Fruit fly (Drosophila melanogaster) whole organism, embryonic: ENCODE results near the gene Drice.

Experiments used
- Adf1 ChIP-seq: fragments of 200-800 bp; sonication (Bioruptor generic); IDR thresholded peaks from 2 replicates; pipeline ENCODE4 v1.3.6; 2022; ENCODE audit warnings: missing biosample characterization, missing genetic modification characterization
- Asciz ChIP-seq: fragments of 200-800 bp; sonication (Bioruptor generic); optimal IDR thresholded peaks from 2 replicates; lab custom pipeline; 2017; ENCODE audit warnings: missing biosample characterization, mild to moderate bottlenecking, missing genetic modification characterization, missing genetic modification reagents
- Atf-2 ChIP-seq: fragments of 200-800 bp; sonication (Bioruptor generic); optimal IDR thresholded peaks from 2 replicates; lab custom pipeline; 2016; ENCODE audit warnings: missing biosample characterization, missing genetic modification characterization
- CG14014 ChIP-seq: fragments of 200-800 bp; sonication (Bioruptor generic); IDR thresholded peaks from 2 replicates; pipeline ENCODE4 v1.3.6; 2022; ENCODE audit warnings: missing biosample characterization, missing genetic modification characterization
- CG17361 ChIP-seq: fragments of 200-800 bp; sonication (Bioruptor generic); IDR thresholded peaks from 3 replicates; pipeline ENCODE4 v1.3.6; 2022; ENCODE audit warnings: missing biosample characterization, missing genetic modification characterization
- CG18764 ChIP-seq: fragments of 200-800 bp; sonication (Bioruptor generic); optimal IDR thresholded peaks from 3 replicates; lab custom pipeline; 2016; ENCODE audit warnings: missing biosample characterization, missing genetic modification characterization
- CG2889 ChIP-seq: fragments of 200-800 bp; sonication (Bioruptor generic); IDR thresholded peaks from 3 replicates; pipeline ENCODE4 v1.3.6; 2022; ENCODE audit warnings: missing biosample characterization, missing genetic modification characterization
- CG32532 ChIP-seq: fragments of 200-800 bp; sonication (Bioruptor generic); IDR thresholded peaks from 2 replicates; pipeline ENCODE4 v1.3.6; 2022; ENCODE audit warnings: missing biosample characterization, missing genetic modification characterization
- CG33213 ChIP-seq: fragments of 200-800 bp; sonication (Bioruptor generic); optimal IDR thresholded peaks from 3 replicates; lab custom pipeline; 2016; ENCODE audit warnings: missing biosample characterization, missing genetic modification characterization
- CG7372 ChIP-seq: fragments of 200-800 bp; sonication (Bioruptor generic); IDR thresholded peaks from 2 replicates; pipeline ENCODE4 v1.3.6; 2022; ENCODE audit warnings: missing biosample characterization, missing genetic modification characterization
- CG8290 ChIP-seq, 3 experiments: fragments of 200-800 bp; sonication (Bioruptor generic); optimal IDR thresholded peaks; 2 replicates each; lab custom pipeline; 2016 to 2019; ENCODE audit warnings: missing biosample characterization in 3 of 3, missing genetic modification characterization in 3 of 3, mild to moderate bottlenecking in 2 of 3, moderate library complexity in 1 of 3
- CG8359 ChIP-seq: fragments of 200-800 bp; sonication (Bioruptor generic); optimal IDR thresholded peaks from 2 replicates; lab custom pipeline; 2017; ENCODE audit warnings: missing biosample characterization, mild to moderate bottlenecking, missing genetic modification characterization, borderline replicate concordance
- CG8944 ChIP-seq: fragments of 200-800 bp; sonication (Bioruptor generic); optimal IDR thresholded peaks from 3 replicates; lab custom pipeline; 2016; ENCODE audit warnings: missing biosample characterization, missing genetic modification characterization
- D ChIP-seq, 2 experiments: fragments of 200-800 bp in 1 of 2; fragments of >200 bp in 1 of 2; sonication (Bioruptor generic) in 1 of 2; optimal IDR thresholded peaks; 2 replicates in 1 of 2; 3 replicates in 1 of 2; lab custom pipeline; 2017; ENCODE audit warnings: mild to moderate bottlenecking in 1 of 2, missing biosample characterization in 1 of 2, missing genetic modification characterization in 1 of 2, missing genetic modification reagents in 1 of 2
- E2f1 ChIP-seq: fragments of 200-800 bp; sonication (Bioruptor generic); IDR thresholded peaks from 2 replicates; pipeline ENCODE4 v1.3.6; 2022; ENCODE audit warnings: missing biosample characterization, missing genetic modification characterization
- Elba2 ChIP-seq: fragments of 200-800 bp; sonication (Bioruptor generic); optimal IDR thresholded peaks from 3 replicates; lab custom pipeline; 2016; ENCODE audit warnings: missing biosample characterization, missing genetic modification characterization
- Ets65A ChIP-seq: fragments of 200-800 bp; sonication (Bioruptor generic); peaks from one replicate; lab custom pipeline; 2016; ENCODE audit warnings: missing biosample characterization, missing genetic modification characterization
- GATAe ChIP-seq: fragments of 200-800 bp; sonication (Bioruptor generic); conservative IDR thresholded peaks from 2 replicates; pipeline ENCODE4 v1.3.6; 2022; ENCODE audit warnings: missing biosample characterization, missing genetic modification characterization
- Hmx ChIP-seq: fragments of 200-800 bp; sonication (Bioruptor generic); optimal IDR thresholded peaks from 2 replicates; lab custom pipeline; 2016; ENCODE audit warnings: missing biosample characterization, missing genetic modification characterization
- Myb ChIP-seq: fragments of 200-800 bp; sonication (Bioruptor generic); optimal IDR thresholded peaks from 2 replicates; lab custom pipeline; 2016; ENCODE audit warnings: missing biosample characterization, missing genetic modification characterization
- NFAT ChIP-seq: fragments of 200-800 bp; sonication (Bioruptor generic); IDR thresholded peaks from 2 replicates; pipeline ENCODE4 v1.3.6; 2022; ENCODE audit warnings: missing biosample characterization, missing genetic modification characterization
- NfI ChIP-seq: fragments of 200-800 bp; sonication (Bioruptor generic); optimal IDR thresholded peaks from 3 replicates; lab custom pipeline; 2018; ENCODE audit warnings: missing biosample characterization, mild to moderate bottlenecking, missing genetic modification characterization, moderate library complexity
- PHDP ChIP-seq: fragments of 200-800 bp; sonication (Bioruptor generic); optimal IDR thresholded peaks from 3 replicates; lab custom pipeline; 2018; ENCODE audit warnings: missing biosample characterization, mild to moderate bottlenecking, missing genetic modification characterization, moderate library complexity
- Rfx ChIP-seq: fragments of 200-800 bp; sonication (Bioruptor generic); IDR thresholded peaks from 2 replicates; pipeline ENCODE4 v1.3.6; 2022; ENCODE audit warnings: missing biosample characterization, missing genetic modification characterization
- abd-A ChIP-seq: fragments of 200-800 bp; sonication (Bioruptor generic); optimal IDR thresholded peaks from 3 replicates; lab custom pipeline; 2019; ENCODE audit warnings: missing biosample characterization, mild to moderate bottlenecking, missing genetic modification characterization, moderate library complexity
- ap ChIP-seq: fragments of 200-800 bp; sonication (Bioruptor generic); IDR thresholded peaks from 2 replicates; pipeline ENCODE4 v1.3.6; 2022; ENCODE audit warnings: missing biosample characterization, missing genetic modification characterization
- caup ChIP-seq: fragments of 200-800 bp; sonication (Bioruptor generic); optimal IDR thresholded peaks from 3 replicates; lab custom pipeline; 2017; ENCODE audit warnings: missing biosample characterization, mild to moderate bottlenecking, missing genetic modification characterization, moderate library complexity; ENCODE audit not compliant: severe bottlenecking
- chm ChIP-seq: fragments of 200-800 bp; sonication (Bioruptor generic); IDR thresholded peaks from 2 replicates; pipeline ENCODE4 v1.3.6; 2022; ENCODE audit warnings: missing biosample characterization, missing genetic modification characterization
- crol ChIP-seq: fragments of 200-800 bp; sonication (Bioruptor generic); IDR thresholded peaks from 2 replicates; pipeline ENCODE4 v1.3.6; 2022; ENCODE audit warnings: missing biosample characterization, missing genetic modification characterization
- disco-r ChIP-seq: fragments of 200-800 bp; sonication (Bioruptor generic); optimal IDR thresholded peaks from 2 replicates; lab custom pipeline; 2016; ENCODE audit warnings: missing biosample characterization, missing genetic modification characterization
- dpn ChIP-seq, 2 experiments: fragments of 200-800 bp; sonication (Bioruptor generic); optimal IDR thresholded peaks; 3 replicates each; lab custom pipeline; 2016; ENCODE audit warnings: missing biosample characterization in 2 of 2, missing genetic modification characterization in 2 of 2
- grau ChIP-seq: fragments of 200-800 bp; optimal IDR thresholded peaks from 3 replicates; lab custom pipeline; 2019; ENCODE audit warnings: missing biosample characterization, mild to moderate bottlenecking, missing genetic modification characterization, moderate library complexity
- jing ChIP-seq: fragments of 200-800 bp; sonication (Bioruptor generic); optimal IDR thresholded peaks from 2 replicates; lab custom pipeline; 2018; ENCODE audit warnings: missing biosample characterization, mild to moderate bottlenecking, missing genetic modification characterization
- lab ChIP-seq: fragments of 200-800 bp; sonication (Bioruptor generic); optimal IDR thresholded peaks from 3 replicates; lab custom pipeline; 2017; ENCODE audit warnings: missing biosample characterization, missing genetic modification characterization, mild to moderate bottlenecking, moderate library complexity, missing genetic modification reagents
- mirr ChIP-seq: fragments of 200-800 bp; sonication (Bioruptor generic); optimal IDR thresholded peaks from 3 replicates; lab custom pipeline; 2018; ENCODE audit warnings: missing biosample characterization, mild to moderate bottlenecking, missing genetic modification characterization
- onecut ChIP-seq: fragments of 200-800 bp; sonication (Bioruptor generic); IDR thresholded peaks from 2 replicates; pipeline ENCODE4 v1.3.6; 2022; ENCODE audit warnings: missing biosample characterization, missing genetic modification characterization
- pan ChIP-seq, 4 experiments: fragments of >200 bp in 3 of 4; fragments of 200-800 bp in 1 of 4; sonication (Bioruptor generic) in 1 of 4; optimal IDR thresholded peaks in 3 of 4; IDR thresholded peaks in 1 of 4; 2 replicates each; pipeline versions ENCODE4 v1.3.6 to Lab custom; 2017 to 2022; ENCODE audit warnings: missing biosample characterization in 2 of 4, missing genetic modification characterization in 2 of 4, mixed read lengths in 1 of 4
- phol ChIP-seq: fragments of 200-800 bp; sonication (Bioruptor generic); optimal IDR thresholded peaks from 3 replicates; lab custom pipeline; 2018; ENCODE audit warnings: missing biosample characterization, mild to moderate bottlenecking, missing genetic modification characterization, moderate library complexity
- ranshi ChIP-seq: fragments of 200-800 bp; sonication (Bioruptor generic); IDR thresholded peaks from 2 replicates; pipeline ENCODE4 v1.3.6; 2022; ENCODE audit warnings: missing biosample characterization, missing genetic modification characterization
- scrt ChIP-seq: fragments of 200-800 bp; sonication (Bioruptor generic); optimal IDR thresholded peaks from 2 replicates; lab custom pipeline; 2018; ENCODE audit warnings: missing biosample characterization, mild to moderate bottlenecking, missing genetic modification characterization, moderate library complexity
- sd ChIP-seq: fragments of 200-800 bp; sonication (Bioruptor generic); optimal IDR thresholded peaks from 3 replicates; lab custom pipeline; 2018; ENCODE audit warnings: missing biosample characterization, mild to moderate bottlenecking, missing genetic modification characterization, moderate library complexity
- slou ChIP-seq: fragments of 200-800 bp; sonication (Bioruptor generic); optimal IDR thresholded peaks from 3 replicates; lab custom pipeline; 2016; ENCODE audit warnings: missing biosample characterization, missing genetic modification characterization
- slp2 ChIP-seq: fragments of 200-800 bp; sonication (Bioruptor generic); optimal IDR thresholded peaks from 2 replicates; lab custom pipeline; 2016; ENCODE audit warnings: missing biosample characterization, missing genetic modification characterization
- tap ChIP-seq: fragments of 200-800 bp; optimal IDR thresholded peaks from 3 replicates; lab custom pipeline; 2019; ENCODE audit warnings: missing biosample characterization, mild to moderate bottlenecking, missing genetic modification characterization, moderate library complexity
- tup ChIP-seq: fragments of 200-800 bp; sonication (Bioruptor generic); optimal IDR thresholded peaks from 2 replicates; lab custom pipeline; 2016; ENCODE audit warnings: missing biosample characterization, mild to moderate bottlenecking, missing genetic modification characterization, moderate library complexity
- tx ChIP-seq: fragments of 200-800 bp; sonication (Bioruptor generic); optimal IDR thresholded peaks from 2 replicates; lab custom pipeline; 2016; ENCODE audit warnings: missing biosample characterization, missing genetic modification characterization
- unc-4 ChIP-seq: fragments of 200-800 bp; sonication (Bioruptor generic); IDR thresholded peaks from 2 replicates; pipeline ENCODE4 v1.3.6; 2022; ENCODE audit warnings: missing biosample characterization, missing genetic modification characterization; ENCODE audit not compliant: partially characterized antibody

Gene Drice

DNA sequence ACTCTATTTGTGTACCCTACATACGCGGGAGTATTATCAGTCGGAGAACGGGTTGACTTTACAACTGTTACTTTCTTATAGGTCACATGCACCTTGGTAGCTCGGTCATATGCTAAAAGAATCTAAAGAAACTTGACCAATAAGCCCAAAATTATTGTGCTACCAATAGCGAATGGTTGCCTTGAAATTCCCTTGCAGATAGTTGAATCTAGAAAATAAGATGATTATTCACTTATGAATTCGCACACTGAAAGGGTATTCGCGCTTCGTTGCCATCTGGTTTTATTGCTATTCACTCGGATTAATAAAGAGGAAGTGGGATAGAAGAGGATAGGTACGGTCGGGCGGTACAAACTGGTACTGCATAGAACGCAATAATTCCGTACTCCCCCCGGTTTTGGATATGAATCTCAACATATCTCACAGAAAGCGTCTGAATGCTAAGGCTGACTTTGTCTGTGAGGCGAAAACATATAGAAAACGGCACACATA, 25.6 kb upstream of the Drice start (continued):
- TF ChIP-seq phol (tag; lab: Kevin White, UChicago) (peak; percentile 67), CG18764 (GFP tag; lab: Kevin White, UChicago) (no peak), ap (GFP tag; lab: Robert Waterston, UW) (peak; percentile 51), slou (peak; percentile 64), slp2 (peak; percentile 59), CG2889 (peak; percentile 37; the same call in 1 of the 3 replicates), Asciz (GFP tag; lab: Kevin White, UChicago) (no peak), tap (peak; percentile 28), tx (GFP tag; lab: Kevin White, UChicago) (peak; percentile 68), CG14014 (GFP tag; lab: Robert Waterston, UW) (peak; percentile 75), CG33213 (peak; percentile 52), disco-r (peak; percentile 48), jing (GFP tag; lab: Kevin White, UChicago) (peak; percentile 52), E2f1 (peak; percentile 63; the same call in 1 of the 2 replicates), pan (optimal IDR thresholded peaks at IDR 0.05; lab: Kevin White, UChicago) (no peak), pan (GFP tag; optimal IDR thresholded peaks at IDR 0.05 in 1 of 2, IDR thresholded peaks at IDR 0.05 in 1 of 2) (peak in 1 of 2 experiments; percentile 52), Ets65A (peak; percentile 98), grau (tag; lab: Kevin White, UChicago) (peak; percentile 87), ranshi (GFP tag; lab: Robert Waterston, UW) (peak; percentile 67; the same call in 1 of the 2 replicates), tup (GFP tag; lab: Kevin White, UChicago) (no peak), caup (GFP tag; lab: Kevin White, UChicago) (peak; percentile 60), chm (peak; percentile 53; the same call in 1 of the 2 replicates), dpn (GFP tag; optimal IDR thresholded peaks at IDR 0.05; lab: Kevin White, UChicago) (peak; percentile 76 to 88), Atf-2 (GFP tag; lab: Kevin White, UChicago) (peak; percentile 75), onecut (GFP tag; lab: Robert Waterston, UW) (peak; percentile 10; the same call in 1 of the 2 replicates), CG7372 (GFP tag; lab: Robert Waterston, UW) (peak; percentile 73), Myb (GFP tag; lab: Kevin White, UChicago) (peak; percentile 56), Hmx (peak; percentile 40), scrt (GFP tag; lab: Kevin White, UChicago) (peak; percentile 47)

- TF ChIP-seq mirr (GFP tag; lab: Kevin White, UChicago), result peak; percentile 47
- 0 out of 2 replicates have a peak, but pooled peaks have one; percentile 25 for TF ChIP-seq onecut (GFP tag; lab: Robert Waterston, UW)
- TF ChIP-seq Elba2, result peak; percentile 91
- TF ChIP-seq abd-A (tag; lab: Kevin White, UChicago), result peak; percentile 76
- TF ChIP-seq crol, result peak; percentile 70; the same call in 1 of the 2 replicates
- peak; percentile 3; the same call in 1 of the 2 replicates for TF ChIP-seq NFAT (GFP tag; lab: Robert Waterston, UW)
- peak; percentile 25; the same call in 1 of the 2 replicates for TF ChIP-seq Rfx (GFP tag; lab: Robert Waterston, UW)
- TF ChIP-seq unc-4 (GFP tag; lab: Robert Waterston, UW), result peak; percentile 56
- TF ChIP-seq PHDP (tag; lab: Kevin White, UChicago), result peak; percentile 4
- no peak for TF ChIP-seq CG8290 (GFP tag; optimal IDR thresholded peaks at IDR 0.05; lab: Kevin White, UChicago)
- peak in 1 of 2 experiments; percentile 21 for TF ChIP-seq CG8290 (tag; optimal IDR thresholded peaks at IDR 0.05; lab: Kevin White, UChicago)
- TF ChIP-seq CG17361 (GFP tag; lab: Robert Waterston, UW), result no peak
- TF ChIP-seq CG32532 (GFP tag; lab: Robert Waterston, UW), result peak; percentile 53; the same call in 1 of the 2 replicates
- no peak; the same call in 1 of the 2 replicates for TF ChIP-seq Adf1 (GFP tag; lab: Robert Waterston, UW)
- no peak for TF ChIP-seq GATAe
- TF ChIP-seq NfI, result no peak
- peak; percentile 87 for TF ChIP-seq D (optimal IDR thresholded peaks at IDR 0.05; lab: Kevin White, UChicago)
- TF ChIP-seq D (GFP tag; optimal IDR thresholded peaks at IDR 0.05; lab: Kevin White, UChicago), result no peak
- no peak for TF ChIP-seq lab (GFP tag; lab: Kevin White, UChicago)
- TF ChIP-seq Atf-2 (GFP tag; lab: Kevin White, UChicago), result no peak
- TF ChIP-seq sd, result peak; percentile 98
- no peak for TF ChIP-seq CG8944 (GFP tag; lab: Kevin White, UChicago)
- peak; percentile 20 for TF ChIP-seq CG8359 (GFP tag; lab: Kevin White, UChicago)
Observed at dm6 chr3R:29774360-29775193, 24.9 kb upstream of the Drice start.
